Worm (Caenorhabditis elegans): ENCODE measurements around the gene hdl-1.

Gene hdl-1

DNA sequence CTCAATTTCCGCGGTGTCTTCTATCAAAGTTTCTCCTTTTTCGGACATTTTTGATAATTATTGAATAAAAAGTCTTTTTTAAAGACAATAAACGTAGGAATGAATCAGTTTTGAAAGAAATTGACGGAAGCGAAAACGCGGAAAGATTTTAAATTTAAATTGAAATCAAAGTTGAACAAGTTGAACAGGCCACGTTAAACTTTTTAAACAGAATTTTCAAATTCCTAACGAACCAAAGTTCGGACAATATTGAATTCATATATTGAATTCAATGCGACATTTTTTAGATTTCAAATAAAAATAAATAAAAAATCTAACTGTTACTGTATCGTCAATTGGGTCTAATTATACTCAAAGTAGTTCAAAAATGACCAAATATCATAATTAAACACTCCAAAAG is at the start of gene hdl-1:
Gene hdl-1 (minus strand): TSS at position 101 of the 400 bp plus-strand sequence.
- TF ChIP-seq aly-2 (tag; optimal IDR thresholded peaks at IDR 0.05) (no peak), zag-1 (tag; optimal IDR thresholded peaks at IDR 0.05) (no peak), tbx-2 (tag; optimal IDR thresholded peaks at IDR 0.05) (no peak), unc-62 (GFP tag; optimal IDR thresholded peaks at IDR 0.05) (no peak), snpc-4 (tag; optimal IDR thresholded peaks at IDR 0.05) (no peak), fkh-2 (tag; optimal IDR thresholded peaks at IDR 0.05) (no peak), fkh-10 (GFP tag; optimal IDR thresholded peaks at IDR 0.05) (no peak), elt-1 (tag; optimal IDR thresholded peaks at IDR 0.05) (no peak), unc-39 (tag; optimal IDR thresholded peaks at IDR 0.05) (no peak), nhr-67 (tag; optimal IDR thresholded peaks at IDR 0.05) (no peak), ceh-9 (tag; optimal IDR thresholded peaks at IDR 0.05) (no peak), ztf-4 (tag; optimal IDR thresholded peaks at IDR 0.05) (no peak), nhr-25 (tag; optimal IDR thresholded peaks at IDR 0.05) (no peak), nhr-28 (tag; optimal IDR thresholded peaks at IDR 0.05) (no peak)

ce11 chrIV:11986407-11986806 is 36.8 kb upstream of the hdl-1 start:
- no peak for TF ChIP-seq sea-2 (GFP tag; optimal IDR thresholded peaks at IDR 0.05)
- TF ChIP-seq R02D3.7 (tag; optimal IDR thresholded peaks at IDR 0.05) = no peak
- no peak for TF ChIP-seq lin-39 (tag; optimal IDR thresholded peaks at IDR 0.05)
- TF ChIP-seq fkh-10 (GFP tag; optimal IDR thresholded peaks at IDR 0.05) = no peak
- no peak for TF ChIP-seq daf-12 (tag; optimal IDR thresholded peaks at IDR 0.05)
- no peak for TF ChIP-seq nhr-28 (tag; optimal IDR thresholded peaks at IDR 0.05)
- no peak for TF ChIP-seq ceh-82 (tag; optimal IDR thresholded peaks at IDR 0.05)
- no peak for TF ChIP-seq tbx-2 (tag; optimal IDR thresholded peaks at IDR 0.05)
- no peak for TF ChIP-seq nhr-25 (tag; optimal IDR thresholded peaks at IDR 0.05)
- TF ChIP-seq fos-1 (tag; optimal IDR thresholded peaks at IDR 0.05) = no peak
- TF ChIP-seq elt-2 (tag; optimal IDR thresholded peaks at IDR 0.05) = no peak

ce11 chrIV:11970171-11970570 is 20.6 kb upstream of the hdl-1 start, which contains the start of gene ZK829.9:
ZK829.9 (plus strand) TSS chrIV:11970534.
- TF ChIP-seq fos-1 (tag; optimal IDR thresholded peaks at IDR 0.05) = no peak

ce11 chrIV:11965327-11965726 is 15.7 kb upstream of the hdl-1 start, which contains the start of gene srj-1:
srj-1 (minus strand) TSS chrIV:11965427.
- TF ChIP-seq nhr-11 (tag; optimal IDR thresholded peaks at IDR 0.05) (peak; percentile 49), fos-1 (tag; optimal IDR thresholded peaks at IDR 0.05) (no peak)

DNA sequence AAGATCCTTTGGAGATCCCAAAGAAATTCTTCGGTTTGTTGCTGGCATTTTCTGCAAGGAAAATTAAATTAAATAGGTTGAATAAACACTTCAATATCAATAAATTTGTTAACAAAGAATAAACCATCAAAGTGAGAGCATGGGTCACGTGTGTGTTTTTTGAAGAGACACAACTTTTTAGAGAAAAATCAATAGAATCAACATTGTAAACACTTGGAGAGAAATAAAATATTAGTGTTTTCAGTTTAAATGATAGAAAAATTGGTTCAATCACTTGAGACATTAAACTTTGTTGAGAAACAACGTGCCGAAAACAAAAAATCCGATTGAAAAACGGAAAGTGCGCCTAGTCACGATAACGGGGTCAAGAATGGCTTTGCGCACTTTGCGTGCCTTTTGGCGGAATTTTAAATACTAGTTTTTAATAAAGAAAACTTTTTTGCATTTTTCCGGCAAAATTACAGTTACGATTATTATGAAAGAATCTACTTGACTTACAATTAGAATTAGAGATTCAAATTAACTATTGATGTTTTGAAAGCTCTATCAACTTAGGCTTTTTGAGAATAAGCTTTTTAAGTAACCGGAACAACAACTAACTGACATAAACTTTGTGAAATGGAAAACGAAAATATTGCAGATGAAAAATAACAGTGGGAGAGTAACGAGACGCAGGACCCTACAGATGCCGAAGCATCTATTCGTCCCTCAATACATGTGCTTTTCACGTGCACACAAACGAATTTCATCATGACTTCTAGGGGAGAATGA is 12.1 kb upstream of the hdl-1 start, which contains the start of gene ZK829.7:
Gene ZK829.7 (minus strand): TSS at position 51 of the 771 bp plus-strand sequence.
- TF ChIP-seq nhr-28 (tag; optimal IDR thresholded peaks at IDR 0.05) (no peak), fkh-2 (tag; optimal IDR thresholded peaks at IDR 0.05) (no peak), ztf-11 (tag; optimal IDR thresholded peaks at IDR 0.05) (no peak), snpc-4 (tag; optimal IDR thresholded peaks at IDR 0.05) (peak; percentile 29), nhr-76 (tag; optimal IDR thresholded peaks at IDR 0.05) (no peak), nhr-12 (tag; optimal IDR thresholded peaks at IDR 0.05) (no peak), mml-1 (tag; optimal IDR thresholded peaks at IDR 0.05) (peak; percentile 98), elt-3 (tag; optimal IDR thresholded peaks at IDR 0.05) (peak in 1 of 3 experiments; percentile 26), zag-1 (tag; optimal IDR thresholded peaks at IDR 0.05) (no peak), tbx-2 (tag; optimal IDR thresholded peaks at IDR 0.05) (peak; percentile 52), ztf-4 (tag; optimal IDR thresholded peaks at IDR 0.05) (no peak), ceh-9 (tag; optimal IDR thresholded peaks at IDR 0.05) (no peak), unc-62 (GFP tag; optimal IDR thresholded peaks at IDR 0.05) (no peak), lin-15B (tag; optimal IDR thresholded peaks at IDR 0.05) (peak; percentile 76), R02D3.7 (tag; optimal IDR thresholded peaks at IDR 0.05) (peak; percentile 49), pqm-1 (tag; optimal IDR thresholded peaks at IDR 0.05) (no peak), eor-1 (tag; optimal IDR thresholded peaks at IDR 0.05) (no peak), daf-12 (tag; optimal IDR thresholded peaks at IDR 0.05) (no peak), nhr-23 (tag; optimal IDR thresholded peaks at IDR 0.05) (peak; percentile 90), fkh-10 (GFP tag; optimal IDR thresholded peaks at IDR 0.05) (no peak), jun-1 (tag; optimal IDR thresholded peaks at IDR 0.05) (peak; percentile 46), ceh-16 (tag; optimal IDR thresholded peaks at IDR 0.05) (no peak), nhr-43 (tag; optimal IDR thresholded peaks at IDR 0.05; ENCODE audit: poor library complexity, severe bottlenecking) (peak; percentile 32), pha-4 (tag; optimal IDR thresholded peaks at IDR 0.05) (peak; percentile 88), mdl-1 (tag; optimal IDR thresholded peaks at IDR 0.05) (no peak), nhr-67 (tag; optimal IDR thresholded peaks at IDR 0.05) (no peak), egl-27 (tag; optimal IDR thresholded peaks at IDR 0.05) (no peak), aly-2 (tag; optimal IDR thresholded peaks at IDR 0.05) (no peak), elt-2 (tag; optimal IDR thresholded peaks at IDR 0.05) (peak; percentile 44), skn-1 (tag; optimal IDR thresholded peaks at IDR 0.05) (no peak), sea-2 (GFP tag; optimal IDR thresholded peaks at IDR 0.05) (no peak), elt-1 (tag; optimal IDR thresholded peaks at IDR 0.05) (no peak), ZK546.5 (tag; optimal IDR thresholded peaks at IDR 0.05) (no peak), nhr-237 (tag; optimal IDR thresholded peaks at IDR 0.05) (peak; percentile 11), ceh-82 (tag; optimal IDR thresholded peaks at IDR 0.05) (peak; percentile 60), fos-1 (tag; optimal IDR thresholded peaks at IDR 0.05) (no peak), nhr-77 (tag; optimal IDR thresholded peaks at IDR 0.05) (no peak), nhr-25 (tag; optimal IDR thresholded peaks at IDR 0.05) (peak; percentile 16), nhr-11 (tag; optimal IDR thresholded peaks at IDR 0.05) (no peak)

All from whole organism, L3 larva.